Worm (Caenorhabditis elegans) whole organism, young adult: Measurements from ENCODE around the gene Y73C8C.12.

Experiments
- F55B11.4 ChIP-seq: sonication (generic microtip); optimal IDR thresholded peaks from 2 replicates; lab custom pipeline; 2016; ENCODE audit warnings: missing compliant biosample characterization, missing genetic modification characterization, borderline replicate concordance; ENCODE audit not compliant: insufficient read depth
- ZK185.1 ChIP-seq: sonication (generic microtip); optimal IDR thresholded peaks from 2 replicates; lab custom pipeline; 2016; ENCODE audit warnings: mild to moderate bottlenecking, missing genetic modification characterization, missing compliant biosample characterization; ENCODE audit not compliant: poor library complexity, severe bottlenecking
- attf-3 ChIP-seq: fragments of 200-800 bp; sonication (Bioruptor generic); conservative IDR thresholded peaks from 2 replicates; pipeline ENCODE4 v1.3.6; 2022; ENCODE audit warnings: missing genetic modification reagents, missing genetic modification characterization, missing compliant biosample characterization
- madf-8 ChIP-seq: fragments of 200-800 bp; sonication (Bioruptor generic); conservative IDR thresholded peaks from 2 replicates; pipeline ENCODE4 v1.3.6; 2022; ENCODE audit warnings: missing genetic modification reagents, missing genetic modification characterization, missing compliant biosample characterization
- ztf-25 ChIP-seq: fragments of 200-800 bp; sonication (Bioruptor generic); IDR thresholded peaks from 2 replicates; pipeline ENCODE4 v1.3.6; 2022; ENCODE audit warnings: missing genetic modification reagents, missing genetic modification characterization, missing compliant biosample characterization

DNA sequence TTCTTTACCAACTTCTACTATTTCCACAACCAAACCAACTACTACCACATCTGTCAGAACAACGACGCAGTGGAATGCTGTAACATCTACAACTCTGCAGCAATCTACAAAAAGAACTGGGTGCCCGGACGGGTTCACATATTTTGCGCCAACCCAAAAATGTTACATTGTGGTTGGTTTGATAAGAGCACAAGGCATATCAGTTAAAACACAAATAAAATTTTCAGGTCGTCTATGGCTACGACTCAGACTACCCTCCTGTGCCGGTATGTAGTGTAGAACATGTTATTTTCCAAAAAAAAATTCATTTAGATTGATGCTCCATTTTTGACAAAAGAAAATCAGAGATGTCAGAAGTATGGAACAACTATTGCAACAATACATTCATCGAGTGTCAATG, 5.8 kb upstream of the Y73C8C.12 start:
- TF ChIP-seq ztf-25 (GFP tag; lab: Robert Waterston, UW), result no peak
- TF ChIP-seq attf-3 (GFP tag; lab: Robert Waterston, UW), result no peak
- TF ChIP-seq F55B11.4 (tag; lab: Kevin White, UChicago), result no peak
- no peak for TF ChIP-seq ZK185.1 (tag; lab: Kevin White, UChicago)
- TF ChIP-seq madf-8, result no peak
